Fruit fly (Drosophila melanogaster) whole organism, prepupa: ENCODE data around the gene CG15747.
A peak's percentile ranks its signal among the peaks of the same experiment; 100 is the strongest.

Experiments used
- Blimp-1 ChIP-seq: fragments of 200-800 bp; sonication (Bioruptor generic); optimal IDR thresholded peaks from 3 replicates; lab custom pipeline; 2017; ENCODE audit warnings: missing biosample characterization, missing genetic modification characterization, mild to moderate bottlenecking, moderate library complexity, missing genetic modification reagents
- CG11294 ChIP-seq: fragments of 200-800 bp; sonication (Bioruptor generic); IDR thresholded peaks from 2 replicates; pipeline ENCODE4 v1.3.6; 2022; ENCODE audit warnings: missing biosample characterization, missing genetic modification characterization
- CG11762 ChIP-seq: fragments of 200-800 bp; sonication (Bioruptor generic); optimal IDR thresholded peaks from 3 replicates; lab custom pipeline; 2016; ENCODE audit warnings: missing biosample characterization, missing genetic modification characterization; ENCODE audit not compliant: insufficient read depth
- CG11902 ChIP-seq: fragments of 200-800 bp; sonication (Bioruptor generic); optimal IDR thresholded peaks from 3 replicates; lab custom pipeline; 2016; ENCODE audit warnings: missing biosample characterization, missing genetic modification characterization
- CG15336 ChIP-seq: fragments of 200-800 bp; sonication (Bioruptor generic); IDR thresholded peaks from 2 replicates; pipeline ENCODE4 v1.3.6; 2022; ENCODE audit warnings: missing biosample characterization, missing genetic modification characterization
- CG1621 ChIP-seq: fragments of 200-800 bp; sonication (Bioruptor generic); optimal IDR thresholded peaks from 3 replicates; lab custom pipeline; 2018; ENCODE audit warnings: missing biosample characterization, mild to moderate bottlenecking, missing genetic modification characterization
- CG31627 ChIP-seq: fragments of 200-800 bp; sonication (Bioruptor generic); optimal IDR thresholded peaks from 3 replicates; lab custom pipeline; 2016; ENCODE audit warnings: missing biosample characterization, missing genetic modification characterization
- CG32006 ChIP-seq: fragments of 200-800 bp; sonication (Bioruptor generic); optimal IDR thresholded peaks from 3 replicates; lab custom pipeline; 2017; ENCODE audit warnings: missing biosample characterization, mild to moderate bottlenecking, missing genetic modification characterization
- CG3919 ChIP-seq: fragments of 200-800 bp; sonication (Bioruptor generic); optimal IDR thresholded peaks from 3 replicates; lab custom pipeline; 2016; ENCODE audit warnings: missing biosample characterization, missing genetic modification characterization
- CG4318 ChIP-seq: fragments of 200-800 bp; sonication (Bioruptor generic); optimal IDR thresholded peaks from 3 replicates; lab custom pipeline; 2017; ENCODE audit warnings: missing biosample characterization, mild to moderate bottlenecking, missing genetic modification characterization
- CG6163 ChIP-seq: fragments of 200-800 bp; sonication (Bioruptor generic); IDR thresholded peaks from 3 replicates; pipeline ENCODE4 v1.3.6; 2022; ENCODE audit warnings: missing biosample characterization, missing genetic modification characterization
- CG6276 ChIP-seq: fragments of 200-800 bp; sonication (Bioruptor generic); optimal IDR thresholded peaks from 2 replicates; lab custom pipeline; 2017; ENCODE audit warnings: missing biosample characterization, mild to moderate bottlenecking, missing genetic modification characterization
- CG6792 ChIP-seq: fragments of 200-800 bp; sonication (Bioruptor generic); optimal IDR thresholded peaks from 3 replicates; lab custom pipeline; 2016; ENCODE audit warnings: missing biosample characterization, missing genetic modification characterization
- CG6854 ChIP-seq: fragments of 200-800 bp; sonication (Bioruptor generic); optimal IDR thresholded peaks from 2 replicates; lab custom pipeline; 2017; ENCODE audit warnings: missing biosample characterization, mild to moderate bottlenecking, missing genetic modification characterization
- CG7368 ChIP-seq: fragments of 200-800 bp; sonication (Bioruptor generic); optimal IDR thresholded peaks from 3 replicates; lab custom pipeline; 2016; ENCODE audit warnings: missing biosample characterization, missing genetic modification characterization
- CG8119 ChIP-seq: fragments of 200-800 bp; sonication (Bioruptor generic); IDR thresholded peaks from 3 replicates; pipeline ENCODE4 v1.3.6; 2022; ENCODE audit warnings: missing biosample characterization, missing genetic modification characterization
- CG8319 ChIP-seq: fragments of 200-800 bp; sonication (Bioruptor generic); optimal IDR thresholded peaks from 3 replicates; lab custom pipeline; 2016; ENCODE audit warnings: missing biosample characterization, missing genetic modification characterization
- CG8632 ChIP-seq: fragments of 200-800 bp; sonication (Bioruptor generic); optimal IDR thresholded peaks from 3 replicates; lab custom pipeline; 2016; ENCODE audit warnings: missing biosample characterization, missing genetic modification characterization
- CG9139 ChIP-seq: fragments of 200-800 bp; sonication (Bioruptor generic); optimal IDR thresholded peaks from 3 replicates; lab custom pipeline; 2017; ENCODE audit warnings: missing biosample characterization, mild to moderate bottlenecking, missing genetic modification characterization
- Eip75B ChIP-seq: fragments of 200-800 bp; sonication (Bioruptor generic); optimal IDR thresholded peaks from 3 replicates; lab custom pipeline; 2016; ENCODE audit warnings: missing biosample characterization, missing genetic modification characterization
- Eip78C ChIP-seq: fragments of 200-800 bp; sonication (Bioruptor generic); peaks from one replicate; lab custom pipeline; 2016; ENCODE audit warnings: missing biosample characterization, missing genetic modification characterization
- Eip93F ChIP-seq: fragments of 200-800 bp; sonication (Bioruptor generic); optimal IDR thresholded peaks from 2 replicates; lab custom pipeline; 2016; ENCODE audit warnings: missing biosample characterization, mild to moderate bottlenecking, missing genetic modification characterization
- Ets96B ChIP-seq: fragments of 200-800 bp; optimal IDR thresholded peaks from 2 replicates; lab custom pipeline; 2019; ENCODE audit warnings: missing biosample characterization, mild to moderate bottlenecking, missing genetic modification characterization, moderate library complexity
- Gug ChIP-seq: fragments of 200-800 bp; sonication (Bioruptor generic); IDR thresholded peaks from 2 replicates; pipeline ENCODE4 v1.3.6; 2022; ENCODE audit warnings: missing biosample characterization, missing genetic modification characterization
- Hr38 ChIP-seq: sonication (Bioruptor generic); optimal IDR thresholded peaks from 2 replicates; lab custom pipeline; 2016; ENCODE audit warnings: missing biosample characterization, missing genetic modification characterization
- Hr39 ChIP-seq: fragments of 200-800 bp; sonication (Bioruptor generic); optimal IDR thresholded peaks from 2 replicates; lab custom pipeline; 2016; ENCODE audit warnings: missing biosample characterization, missing genetic modification characterization
- Hr4 ChIP-seq: fragments of 200-800 bp; sonication (Bioruptor generic); optimal IDR thresholded peaks from 3 replicates; lab custom pipeline; 2016; ENCODE audit warnings: missing biosample characterization, missing genetic modification characterization
- Lpt ChIP-seq: fragments of 200-800 bp; sonication (Bioruptor generic); optimal IDR thresholded peaks from 3 replicates; lab custom pipeline; 2016; ENCODE audit warnings: missing biosample characterization, missing genetic modification characterization
- Met ChIP-seq: fragments of 200-800 bp; sonication (Bioruptor generic); optimal IDR thresholded peaks from 3 replicates; lab custom pipeline; 2016; ENCODE audit warnings: missing biosample characterization, missing genetic modification characterization
- OdsH ChIP-seq: fragments of 200-800 bp; sonication (Bioruptor generic); optimal IDR thresholded peaks from 3 replicates; lab custom pipeline; 2016; ENCODE audit warnings: missing biosample characterization, missing genetic modification characterization
- Smox ChIP-seq: fragments of 200-800 bp; sonication (Bioruptor generic); optimal IDR thresholded peaks from 3 replicates; lab custom pipeline; 2016; ENCODE audit warnings: missing biosample characterization, missing genetic modification characterization
- Sox102F ChIP-seq: fragments of 200-800 bp; sonication (Bioruptor generic); optimal IDR thresholded peaks from 2 replicates; lab custom pipeline; 2016; ENCODE audit warnings: missing biosample characterization, mild to moderate bottlenecking, missing genetic modification characterization
- Sox14 ChIP-seq: fragments of 200-800 bp; sonication (Bioruptor generic); optimal IDR thresholded peaks from 3 replicates; lab custom pipeline; 2016; ENCODE audit warnings: missing biosample characterization, missing genetic modification characterization
- achi ChIP-seq: fragments of 200-800 bp; sonication (Bioruptor generic); optimal IDR thresholded peaks from 3 replicates; lab custom pipeline; 2016; ENCODE audit warnings: missing biosample characterization, missing genetic modification characterization
- acj6 ChIP-seq: fragments of 200-800 bp; sonication (Bioruptor generic); optimal IDR thresholded peaks from 3 replicates; lab custom pipeline; 2016; ENCODE audit warnings: missing biosample characterization, missing genetic modification characterization
- dsx ChIP-seq: fragments of 200-800 bp; optimal IDR thresholded peaks from 3 replicates; lab custom pipeline; 2019; ENCODE audit warnings: missing biosample characterization, mild to moderate bottlenecking, missing genetic modification characterization, moderate library complexity; ENCODE audit not compliant: poor library complexity, severe bottlenecking
- eg ChIP-seq: fragments of 200-800 bp; sonication (Bioruptor generic); IDR thresholded peaks from 3 replicates; pipeline ENCODE4 v1.3.6; 2022; ENCODE audit warnings: missing biosample characterization, missing genetic modification characterization
- esn ChIP-seq: fragments of 200-800 bp; sonication (Bioruptor generic); optimal IDR thresholded peaks from 2 replicates; lab custom pipeline; 2016; ENCODE audit warnings: missing biosample characterization, mild to moderate bottlenecking, missing genetic modification characterization, moderate library complexity
- fd85E ChIP-seq: fragments of 200-800 bp; sonication (Bioruptor generic); optimal IDR thresholded peaks from 3 replicates; lab custom pipeline; 2016; ENCODE audit warnings: missing biosample characterization, missing genetic modification characterization
- fkh ChIP-seq: fragments of 200-800 bp; sonication (Bioruptor generic); optimal IDR thresholded peaks from 3 replicates; lab custom pipeline; 2017; ENCODE audit warnings: missing biosample characterization, mild to moderate bottlenecking, missing genetic modification characterization, moderate library complexity
- net ChIP-seq: fragments of 200-800 bp; sonication (Bioruptor generic); optimal IDR thresholded peaks from 3 replicates; lab custom pipeline; 2016; ENCODE audit warnings: missing biosample characterization, missing genetic modification characterization
- pdm3 ChIP-seq: fragments of 200-800 bp; sonication (Bioruptor generic); optimal IDR thresholded peaks from 3 replicates; lab custom pipeline; 2016; ENCODE audit warnings: missing biosample characterization, missing genetic modification characterization
- salr ChIP-seq, 2 experiments: fragments of 200-800 bp; sonication (Bioruptor generic); optimal IDR thresholded peaks; 3 replicates each; lab custom pipeline; 2016 to 2018; ENCODE audit warnings: missing biosample characterization in 2 of 2, missing genetic modification characterization in 2 of 2, mild to moderate bottlenecking in 1 of 2
- spab ChIP-seq: fragments of 200-800 bp; sonication (Bioruptor generic); optimal IDR thresholded peaks from 2 replicates; lab custom pipeline; 2017; ENCODE audit warnings: missing biosample characterization, mild to moderate bottlenecking, missing genetic modification characterization, missing genetic modification reagents
- ss ChIP-seq, 2 experiments: fragments of 200-800 bp; sonication (Bioruptor generic); optimal IDR thresholded peaks; 2 replicates in 1 of 2; 3 replicates in 1 of 2; lab custom pipeline; 2017 to 2018; ENCODE audit warnings: mild to moderate bottlenecking in 2 of 2, missing biosample characterization in 2 of 2, missing genetic modification characterization in 2 of 2, moderate library complexity in 1 of 2
- svp ChIP-seq: fragments of 200-800 bp; sonication (Bioruptor generic); peaks from one replicate; lab custom pipeline; 2016; ENCODE audit warnings: missing biosample characterization, missing genetic modification characterization
- topi ChIP-seq: fragments of 200-800 bp; sonication (Bioruptor generic); optimal IDR thresholded peaks from 3 replicates; lab custom pipeline; 2016; ENCODE audit warnings: missing biosample characterization, missing genetic modification characterization
- vri ChIP-seq: fragments of 200-800 bp; sonication (Bioruptor generic); optimal IDR thresholded peaks from 3 replicates; lab custom pipeline; 2016; ENCODE audit warnings: missing biosample characterization, mild to moderate bottlenecking, missing genetic modification characterization

Gene CG15747

DNA sequence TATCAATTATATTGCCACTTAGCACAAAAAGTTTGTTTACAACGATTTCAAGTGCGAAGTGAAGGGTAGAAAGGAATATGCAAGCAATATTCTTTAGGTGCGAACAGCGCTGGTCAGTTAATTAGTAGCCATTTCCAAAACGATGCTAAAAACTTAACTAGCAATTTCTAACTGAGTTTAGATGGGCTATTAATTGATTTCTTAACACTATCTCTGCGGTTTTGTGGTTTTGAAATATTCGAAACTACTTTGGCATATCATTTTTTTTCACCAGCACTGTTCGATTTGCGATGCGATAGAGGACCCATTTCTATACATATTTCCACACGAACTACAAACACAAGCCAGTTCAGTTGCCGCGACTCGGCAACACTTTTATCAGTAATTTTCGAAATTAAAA lies 38.4 kb downstream of the CG15747 start (continued):
- no peak for TF ChIP-seq CG11294 (GFP tag; lab: Robert Waterston, UW)
- TF ChIP-seq CG6276, result peak; percentile 34
- peak; percentile 44 for TF ChIP-seq Sox14 (GFP tag; lab: Kevin White, UChicago)
- peak; percentile 58 for TF ChIP-seq achi (GFP tag; lab: Kevin White, UChicago)
- no peak for TF ChIP-seq fd85E (GFP tag; lab: Kevin White, UChicago)
- TF ChIP-seq eg, result peak; percentile 47; the same call in 1 of the 3 replicates
- TF ChIP-seq Met (GFP tag; lab: Kevin White, UChicago), result peak; percentile 47
- peak; percentile 69 for TF ChIP-seq pdm3 (GFP tag; lab: Kevin White, UChicago)
- no peak for TF ChIP-seq Blimp-1 (GFP tag; lab: Kevin White, UChicago)
- TF ChIP-seq CG15336, result peak; percentile 52
- peak; percentile 61 for TF ChIP-seq CG32006
- peak; percentile 32 for TF ChIP-seq spab
- TF ChIP-seq acj6 (GFP tag; lab: Kevin White, UChicago), result peak; percentile 67
- TF ChIP-seq CG3919 (GFP tag; lab: Kevin White, UChicago), result peak; percentile 53
- peak; percentile 57 for TF ChIP-seq net
- TF ChIP-seq Gug (GFP tag; lab: Robert Waterston, UW), result peak; percentile 48; the same call in 1 of the 2 replicates
- no peak for TF ChIP-seq Hr38 (GFP tag; lab: Kevin White, UChicago)
- peak; percentile 52 for TF ChIP-seq CG8632 (GFP tag; lab: Kevin White, UChicago)
- peak in 1 of 2 experiments; percentile 25 for TF ChIP-seq ss (GFP tag; optimal IDR thresholded peaks at IDR 0.05; lab: Kevin White, UChicago)
- peak; percentile 39 for TF ChIP-seq esn (GFP tag; lab: Kevin White, UChicago)
- TF ChIP-seq CG11762, result peak; percentile 15
- peak; percentile 88 for TF ChIP-seq Eip78C
- no peak for TF ChIP-seq Sox102F (GFP tag; lab: Kevin White, UChicago)
- peak; percentile 51 for TF ChIP-seq Eip75B
- peak; percentile 14 for TF ChIP-seq CG8319 (GFP tag; lab: Kevin White, UChicago)
- TF ChIP-seq CG1621 (tag; lab: Kevin White, UChicago), result peak; percentile 49
- TF ChIP-seq Ets96B (tag; lab: Kevin White, UChicago), result peak; percentile 47
- TF ChIP-seq CG9139 (GFP tag; lab: Kevin White, UChicago), result no peak
- TF ChIP-seq OdsH (GFP tag; lab: Kevin White, UChicago), result peak; percentile 52
- peak; percentile 35 for TF ChIP-seq CG31627 (GFP tag; lab: Kevin White, UChicago)
- TF ChIP-seq CG7368 (GFP tag; lab: Kevin White, UChicago), result peak; percentile 37
- peak; percentile 55 for TF ChIP-seq Hr4
- TF ChIP-seq, all 60 proteins: peak for 48

- TF ChIP-seq Hr38 (GFP tag; lab: Kevin White, UChicago), result peak; percentile 46
- TF ChIP-seq CG32006, result peak; percentile 39
- peak; percentile 46 for TF ChIP-seq CG9139 (GFP tag; lab: Kevin White, UChicago)
- TF ChIP-seq Sox14 (GFP tag; lab: Kevin White, UChicago), result peak; percentile 69
- no peak for TF ChIP-seq Blimp-1 (GFP tag; lab: Kevin White, UChicago)
- peak; percentile 64 for TF ChIP-seq Smox (GFP tag; lab: Kevin White, UChicago)
- TF ChIP-seq Hr39 (GFP tag; lab: Kevin White, UChicago), result peak; percentile 73
- peak; percentile 64 for TF ChIP-seq acj6 (GFP tag; lab: Kevin White, UChicago)
- peak; percentile 16 to 26 for TF ChIP-seq salr (GFP tag; optimal IDR thresholded peaks at IDR 0.05; lab: Kevin White, UChicago)
- TF ChIP-seq OdsH (GFP tag; lab: Kevin White, UChicago), result peak; percentile 59
- peak; percentile 83 for TF ChIP-seq svp (GFP tag; lab: Kevin White, UChicago)
- TF ChIP-seq CG15336, result 0 out of 2 replicates have a peak, but pooled peaks have one; percentile 23
- peak; percentile 62 for TF ChIP-seq Lpt (GFP tag; lab: Kevin White, UChicago)
- peak; percentile 36 for TF ChIP-seq CG1621 (tag; lab: Kevin White, UChicago)
- peak; percentile 76 for TF ChIP-seq CG6163 (GFP tag; lab: Robert Waterston, UW)
- TF ChIP-seq CG8632 (GFP tag; lab: Kevin White, UChicago), result peak; percentile 42
- peak; percentile 14 for TF ChIP-seq CG6854
- peak; percentile 27 for TF ChIP-seq CG11902 (GFP tag; lab: Kevin White, UChicago)
- TF ChIP-seq CG6792 (GFP tag; lab: Kevin White, UChicago), result peak; percentile 48
- peak; percentile 68 for TF ChIP-seq vri (GFP tag; lab: Kevin White, UChicago)
- peak; percentile 40; the same call in 1 of the 3 replicates for TF ChIP-seq CG8119 (GFP tag; lab: Robert Waterston, UW)
- no peak for TF ChIP-seq Eip93F (GFP tag; lab: Kevin White, UChicago)
- peak; percentile 49 for TF ChIP-seq CG8319 (GFP tag; lab: Kevin White, UChicago)
- TF ChIP-seq dsx (GFP tag; lab: Kevin White, UChicago), result peak; percentile 43
- peak; percentile 67 for TF ChIP-seq topi (GFP tag; lab: Kevin White, UChicago)
- peak; percentile 71 for TF ChIP-seq CG31627 (GFP tag; lab: Kevin White, UChicago)
- peak; percentile 18 for TF ChIP-seq CG6276
- peak; percentile 37 for TF ChIP-seq Sox102F (GFP tag; lab: Kevin White, UChicago)
- TF ChIP-seq ss (GFP tag; optimal IDR thresholded peaks at IDR 0.05; lab: Kevin White, UChicago), result peak; percentile 56 to 62
- no peak for TF ChIP-seq CG4318
- TF ChIP-seq fkh, result peak; percentile 77
- peak; percentile 77 for TF ChIP-seq net
These were observed 45.7 kb downstream of the CG15747 start for dm6 chrX:13383770-13384169.
